Worm (Caenorhabditis elegans): Measurements from ENCODE around the gene K08D10.10.

- no peak for TF ChIP-seq B0019.2 (GFP tag; conservative IDR thresholded peaks at IDR 0.05)
- TF ChIP-seq Y53G8AR.9 (GFP tag; conservative IDR thresholded peaks at IDR 0.05) = no peak
- TF ChIP-seq Y79H2A.3 (GFP tag; conservative IDR thresholded peaks at IDR 0.05) = no peak
- no peak for TF ChIP-seq B0336.3 (GFP tag; IDR thresholded peaks at IDR 0.05)
- TF ChIP-seq F23B12.7 (tag; optimal IDR thresholded peaks at IDR 0.05; ENCODE audit: insufficient read depth) = no peak
- no peak for TF ChIP-seq lin-35 (GFP tag; optimal IDR thresholded peaks at IDR 0.05)
- TF ChIP-seq Y67H2A.10 (GFP tag; conservative IDR thresholded peaks at IDR 0.05) = no peak
- TF ChIP-seq akir-1 (GFP tag; optimal IDR thresholded peaks at IDR 0.05) = no peak
- no peak for TF ChIP-seq nhr-80 (tag; optimal IDR thresholded peaks at IDR 0.05)
- no peak for TF ChIP-seq mes-4 (tag; optimal IDR thresholded peaks at IDR 0.05)
Measured at ce11 chrIV:4112387-4112786, 39.6 kb upstream of the K08D10.10 start, which contains the start of gene F49F1.14.
